Worm (Caenorhabditis elegans): ENCODE data around the gene F44E2.8.

Gene F44E2.8

ce11 chrIII:8888956-8889355 is 39.3 kb upstream of the F44E2.8 start, which contains the start of gene ZK637.14 (continued):
- no peak for TF ChIP-seq nhr-76 (tag; optimal IDR thresholded peaks at IDR 0.05)
- no peak for TF ChIP-seq egl-27 (tag; optimal IDR thresholded peaks at IDR 0.05)
- no peak for TF ChIP-seq hmg-1.1 (GFP tag; IDR thresholded peaks at IDR 0.05)
- TF ChIP-seq php-3 (GFP tag; IDR thresholded peaks at IDR 0.05): no peak
- TF ChIP-seq saeg-2 (GFP tag; IDR thresholded peaks at IDR 0.05): no peak
- no peak for TF ChIP-seq gei-8 (GFP tag; optimal IDR thresholded peaks at IDR 0.05)
- TF ChIP-seq nhr-25 (tag; optimal IDR thresholded peaks at IDR 0.05; ENCODE audit: borderline replicate concordance, insufficient read depth): no peak
- no peak for TF ChIP-seq mxl-2 (GFP tag; conservative IDR thresholded peaks at IDR 0.05)
- TF ChIP-seq ztf-7 (tag; optimal IDR thresholded peaks at IDR 0.05): no peak
- peak; percentile 53 for TF ChIP-seq mxl-3 (GFP tag; optimal IDR thresholded peaks at IDR 0.05)
- no peak for TF ChIP-seq F44E2.7 (GFP tag; IDR thresholded peaks at IDR 0.05)
- no peak for TF ChIP-seq fos-1 (tag; optimal IDR thresholded peaks at IDR 0.05)
- no peak for TF ChIP-seq T20F7.1 (GFP tag; optimal IDR thresholded peaks at IDR 0.05)
- TF ChIP-seq hlh-11 (tag; optimal IDR thresholded peaks at IDR 0.05): peak; percentile 51
- no peak for TF ChIP-seq Y5F2A.4 (GFP tag; optimal IDR thresholded peaks at IDR 0.05)
- TF ChIP-seq lsy-2 (tag; optimal IDR thresholded peaks at IDR 0.05): peak; percentile 16 to 81
- TF ChIP-seq vab-7 (GFP tag; IDR thresholded peaks at IDR 0.05): no peak
- no peak for TF ChIP-seq lin-29 (GFP tag; IDR thresholded peaks at IDR 0.05)
- no peak for TF ChIP-seq D1046.2 (GFP tag; IDR thresholded peaks at IDR 0.05)
- no peak for TF ChIP-seq zfp-3 (GFP tag; conservative IDR thresholded peaks at IDR 0.05)
- TF ChIP-seq mdt-29 (GFP tag; IDR thresholded peaks at IDR 0.05): no peak
- no peak for TF ChIP-seq nhr-41 (GFP tag; IDR thresholded peaks at IDR 0.05)
- peak in 1 of 2 experiments; percentile 3 for TF ChIP-seq mdl-1 (tag; optimal IDR thresholded peaks at IDR 0.05)
- no peak for TF ChIP-seq nhr-111 (GFP tag; optimal IDR thresholded peaks at IDR 0.05)
- TF ChIP-seq ceh-28 (tag; optimal IDR thresholded peaks at IDR 0.05): no peak
- no peak for TF ChIP-seq aly-2 (tag; optimal IDR thresholded peaks at IDR 0.05)
- TF ChIP-seq aha-1 (tag): peak; percentile 89
- TF ChIP-seq dve-1 (tag; optimal IDR thresholded peaks at IDR 0.05; ENCODE audit: insufficient read depth): peak; percentile 69
- TF ChIP-seq sdz-12 (GFP tag; optimal IDR thresholded peaks at IDR 0.05): no peak

- TF ChIP-seq egl-27 (tag; optimal IDR thresholded peaks at IDR 0.05) (no peak), nhr-77 (tag; optimal IDR thresholded peaks at IDR 0.05) (peak; percentile 90), ztf-11 (tag; optimal IDR thresholded peaks at IDR 0.05) (no peak), lsy-2 (tag; optimal IDR thresholded peaks at IDR 0.05) (peak; percentile 27 to 95), php-3 (GFP tag; IDR thresholded peaks at IDR 0.05) (peak; percentile 56), nhr-25 (tag; optimal IDR thresholded peaks at IDR 0.05; ENCODE audit: borderline replicate concordance, insufficient read depth) (no peak), mdt-29 (GFP tag; IDR thresholded peaks at IDR 0.05) (peak; percentile 60; the same call in 1 of the 2 replicates), nhr-42 (GFP tag; IDR thresholded peaks at IDR 0.05) (peak; percentile 64; the same call in 1 of the 2 replicates), unc-62 (GFP tag; optimal IDR thresholded peaks at IDR 0.05 in 1 of 2) (peak in 1 of 2 experiments; percentile 99), unc-62 (tag; optimal IDR thresholded peaks at IDR 0.05) (no peak), spr-3 (GFP tag; optimal IDR thresholded peaks at IDR 0.05) (peak; percentile 38), hlh-30 (tag; optimal IDR thresholded peaks at IDR 0.05; ENCODE audit: insufficient read depth) (peak; percentile 80), tra-1 (GFP tag; IDR thresholded peaks at IDR 0.05) (peak; percentile 51; the same call in 1 of the 2 replicates), set-16 (GFP tag; IDR thresholded peaks at IDR 0.05) (no peak), nhr-41 (GFP tag; IDR thresholded peaks at IDR 0.05) (no peak), lin-13 (GFP tag; optimal IDR thresholded peaks at IDR 0.05) (peak; percentile 83), mep-1 (tag; optimal IDR thresholded peaks at IDR 0.05) (peak; percentile 95), nhr-10 (tag; optimal IDR thresholded peaks at IDR 0.05) (no peak), unc-39 (tag; optimal IDR thresholded peaks at IDR 0.05) (no peak), F10B5.3 (tag; optimal IDR thresholded peaks at IDR 0.05) (peak; percentile 74), duxl-1 (tag; optimal IDR thresholded peaks at IDR 0.05; ENCODE audit: poor library complexity) (peak; percentile 52), saeg-2 (GFP tag; IDR thresholded peaks at IDR 0.05) (0 out of 2 replicates have a peak, but pooled peaks have one; percentile 56), zip-2 (tag; optimal IDR thresholded peaks at IDR 0.05) (peak; percentile 52), F37D6.2 (tag; optimal IDR thresholded peaks at IDR 0.05) (peak; percentile 72), lin-1 (GFP tag; IDR thresholded peaks at IDR 0.05) (no peak), unc-130 (GFP tag; optimal IDR thresholded peaks at IDR 0.05) (peak; percentile 43), ctbp-1 (GFP tag; IDR thresholded peaks at IDR 0.05) (peak; percentile 80), zip-11 (GFP tag; IDR thresholded peaks at IDR 0.05) (no peak)
Observed at ce11 chrIII:8887184-8887801, 37.6 kb upstream of the F44E2.8 start, which contains the start of gene famh-136. TSS of gene famh-136 (plus strand) at chrIII:8887751.
